Fruit fly (Drosophila melanogaster): ENCODE measurements around the gene Or85f.
A peak's percentile ranks its signal among the peaks of the same experiment; 100 is the strongest.

The Or85f gene

dm6 chr3R:9418373-9419299 is 20.6 kb downstream of the Or85f start (continued):
- TF ChIP-seq CG1529 (GFP tag; optimal IDR thresholded peaks at IDR 0.05): no peak
- TF ChIP-seq CG3281 (GFP tag; optimal IDR thresholded peaks at IDR 0.05): no peak
- peak in 1 of 2 experiments; percentile 58 for TF ChIP-seq Eip74EF (GFP tag; optimal IDR thresholded peaks at IDR 0.05)
- peak; percentile 3 for TF ChIP-seq exex (tag; optimal IDR thresholded peaks at IDR 0.05)
- no peak for TF ChIP-seq CG4404 (GFP tag; IDR thresholded peaks at IDR 0.05)
- no peak for TF ChIP-seq her (GFP tag; optimal IDR thresholded peaks at IDR 0.05)
- TF ChIP-seq Med (GFP tag): peak; percentile 51
- no peak for TF ChIP-seq br (optimal IDR thresholded peaks at IDR 0.05)
- TF ChIP-seq Poxn (GFP tag; IDR thresholded peaks at IDR 0.05): no peak
- no peak for TF ChIP-seq gro (GFP tag; optimal IDR thresholded peaks at IDR 0.05)
- TF ChIP-seq CG31365 (tag; optimal IDR thresholded peaks at IDR 0.05): no peak
- no peak for TF ChIP-seq MTF-1 (GFP tag; optimal IDR thresholded peaks at IDR 0.05; ENCODE audit: borderline replicate concordance)
- no peak for TF ChIP-seq CG4282 (GFP tag; optimal IDR thresholded peaks at IDR 0.05)
- no peak for TF ChIP-seq chn (GFP tag; optimal IDR thresholded peaks at IDR 0.05)
- no peak for TF ChIP-seq CG10267 (tag; optimal IDR thresholded peaks at IDR 0.05)
- no peak for TF ChIP-seq YL-1 (GFP tag; optimal IDR thresholded peaks at IDR 0.05)
- TF ChIP-seq CG6813 (GFP tag; optimal IDR thresholded peaks at IDR 0.05): no peak
- TF ChIP-seq rib (GFP tag; IDR thresholded peaks at IDR 0.05): no peak
- TF ChIP-seq danr (GFP tag; IDR thresholded peaks at IDR 0.05): no peak
- peak; percentile 1 to 77 for TF ChIP-seq Trl (optimal IDR thresholded peaks at IDR 0.05)
- no peak for TF ChIP-seq Trl (GFP tag; optimal IDR thresholded peaks at IDR 0.05)
- no peak for TF ChIP-seq Awh (GFP tag; IDR thresholded peaks at IDR 0.05)
- no peak for TF ChIP-seq Optix (GFP tag; IDR thresholded peaks at IDR 0.05)
- TF ChIP-seq HLH4C (GFP tag; IDR thresholded peaks at IDR 0.05; ENCODE audit: partially characterized antibody): no peak
- TF ChIP-seq pho (GFP tag; optimal IDR thresholded peaks at IDR 0.05): no peak
- TF ChIP-seq CG1602 (GFP tag; optimal IDR thresholded peaks at IDR 0.05): no peak
- TF ChIP-seq CG31224 (GFP tag; IDR thresholded peaks at IDR 0.05): no peak
- no peak for TF ChIP-seq CG30431 (GFP tag; optimal IDR thresholded peaks at IDR 0.05)
- no peak for TF ChIP-seq tio (GFP tag; optimal IDR thresholded peaks at IDR 0.05)
- no peak for TF ChIP-seq CG32767 (GFP tag; IDR thresholded peaks at IDR 0.05)
- TF ChIP-seq gcm (GFP tag; optimal IDR thresholded peaks at IDR 0.05): no peak
- no peak for TF ChIP-seq CG10979 (tag; optimal IDR thresholded peaks at IDR 0.05)
- TF ChIP-seq jigr1 (GFP tag; IDR thresholded peaks at IDR 0.05): no peak
- no peak for TF ChIP-seq wor (GFP tag; IDR thresholded peaks at IDR 0.05)
- no peak for TF ChIP-seq Atf6 (GFP tag; IDR thresholded peaks at IDR 0.05)
- no peak for TF ChIP-seq CG11398 (GFP tag; optimal IDR thresholded peaks at IDR 0.05)
- no peak for TF ChIP-seq CG15073 (GFP tag; optimal IDR thresholded peaks at IDR 0.05)
- TF ChIP-seq scrt (GFP tag; optimal IDR thresholded peaks at IDR 0.05): peak; percentile 4
- TF ChIP-seq CG4854 (GFP tag; optimal IDR thresholded peaks at IDR 0.05): no peak
- peak; percentile 10 for TF ChIP-seq fd64A (GFP tag; optimal IDR thresholded peaks at IDR 0.05)
- TF ChIP-seq Side (GFP tag; optimal IDR thresholded peaks at IDR 0.05): peak; percentile 25
- no peak for TF ChIP-seq CG6854 (GFP tag; optimal IDR thresholded peaks at IDR 0.05)
- no peak for TF ChIP-seq ssp (GFP tag; IDR thresholded peaks at IDR 0.05)
- TF ChIP-seq bsh (GFP tag; optimal IDR thresholded peaks at IDR 0.05): no peak
- TF ChIP-seq Lim3 (GFP tag; IDR thresholded peaks at IDR 0.05): no peak
- TF ChIP-seq insv (GFP tag; optimal IDR thresholded peaks at IDR 0.05): peak; percentile 68 to 95
- TF ChIP-seq CG12104 (GFP tag; optimal IDR thresholded peaks at IDR 0.05): no peak
- TF ChIP-seq psq (GFP tag; optimal IDR thresholded peaks at IDR 0.05): peak; percentile 38
- no peak for TF ChIP-seq pb (GFP tag; optimal IDR thresholded peaks at IDR 0.05)
- TF ChIP-seq Hey (tag; optimal IDR thresholded peaks at IDR 0.05): no peak
